Worm (Caenorhabditis elegans) whole organism, mixed stage, embryonic: Measurements from ENCODE around the gene ZK228.13.

Experiments
- lin-13 ChIP-seq: fragments of 150-350 bp; optimal IDR thresholded peaks from 2 replicates; lab custom pipeline; 2014; ENCODE audit warnings: missing biosample characterization, missing genetic modification characterization
- mep-1 ChIP-seq: fragments of 150-350 bp; optimal IDR thresholded peaks from 2 replicates; lab custom pipeline; 2017; ENCODE audit warnings: missing biosample characterization, missing genetic modification reagents, missing genetic modification characterization, inconsistent platforms
- mls-2 ChIP-seq: sonication (generic microtip); optimal IDR thresholded peaks from 2 replicates; lab custom pipeline; 2016; ENCODE audit warnings: mild to moderate bottlenecking, missing genetic modification characterization, moderate library complexity, missing compliant biosample characterization
- nhr-12 ChIP-seq: fragments of 150-350 bp; optimal IDR thresholded peaks from 2 replicates; lab custom pipeline; 2014; ENCODE audit warnings: missing biosample characterization, missing genetic modification characterization
- nhr-237 ChIP-seq: fragments of 150-350 bp; optimal IDR thresholded peaks from 2 replicates; lab custom pipeline; 2014; ENCODE audit warnings: missing biosample characterization, missing genetic modification characterization
- nhr-28 ChIP-seq: fragments of 150-350 bp; optimal IDR thresholded peaks from 2 replicates; lab custom pipeline; 2014; ENCODE audit warnings: missing biosample characterization, missing genetic modification characterization
- pha-4 ChIP-seq: fragments of 150-350 bp; optimal IDR thresholded peaks from 2 replicates; lab custom pipeline; 2018; ENCODE audit warnings: missing biosample characterization, missing genetic modification reagents, missing genetic modification characterization
- ztf-11 ChIP-seq: fragments of 150-350 bp; optimal IDR thresholded peaks from 2 replicates; lab custom pipeline; 2014; ENCODE audit warnings: missing biosample characterization, missing genetic modification characterization

ce11 chrV:18506772-18507171 lies 38.8 kb upstream of the ZK228.13 start:
- TF ChIP-seq nhr-12: no peak
- no peak for TF ChIP-seq mls-2 (tag; lab: Kevin White, UChicago)
- no peak for TF ChIP-seq nhr-237
- no peak for TF ChIP-seq lin-13 (tag; lab: Kevin White, UChicago)
- TF ChIP-seq mep-1: no peak
- no peak for TF ChIP-seq nhr-28 (tag; lab: Kevin White, UChicago)
- TF ChIP-seq ztf-11 (tag; lab: Kevin White, UChicago): no peak
- no peak for TF ChIP-seq pha-4 (tag; lab: Kevin White, UChicago)
